Fruit fly (Drosophila melanogaster) whole organism, wandering third instar larva: Measurements from ENCODE around the gene Ire1.

Experiments
- CG32264 ChIP-seq: fragments of 200-800 bp; sonication (Bioruptor generic); optimal IDR thresholded peaks from 2 replicates; lab custom pipeline; 2016; ENCODE audit warnings: missing biosample characterization, missing genetic modification characterization
- Dif ChIP-seq: fragments of 200-275, 200-300 bp; sonication (Bioruptor generic); optimal IDR thresholded peaks from 2 replicates; lab custom pipeline; 2018; ENCODE audit warnings: missing biosample characterization, missing genetic modification characterization; ENCODE audit not compliant: partially characterized antibody
- Hr78 ChIP-seq: fragments of >200 bp; optimal IDR thresholded peaks from 2 replicates; lab custom pipeline; 2017; ENCODE audit warnings: missing biosample characterization, missing genetic modification characterization
- N ChIP-seq: fragments of >200 bp; optimal IDR thresholded peaks from 2 replicates; lab custom pipeline; 2018; ENCODE audit warnings: missing biosample characterization, missing external identifiers, missing genetic modification characterization
- br ChIP-seq: fragments of 200-800 bp; sonication (Bioruptor generic); optimal IDR thresholded peaks from 2 replicates; lab custom pipeline; 2016; ENCODE audit warnings: missing biosample characterization, missing genetic modification characterization
- foxo ChIP-seq, 2 experiments: fragments of 200-800 bp; sonication (Bioruptor generic); optimal IDR thresholded peaks; 2 replicates in 1 of 2; 3 replicates in 1 of 2; lab custom pipeline; 2016 to 2017; ENCODE audit warnings: missing biosample characterization in 2 of 2, missing genetic modification characterization in 2 of 2
- h ChIP-seq: fragments of 200-800 bp; sonication (Bioruptor generic); optimal IDR thresholded peaks from 3 replicates; lab custom pipeline; 2016; ENCODE audit warnings: missing biosample characterization, mild to moderate bottlenecking, missing genetic modification characterization
- pan ChIP-seq: fragments of >200 bp; optimal IDR thresholded peaks from 2 replicates; lab custom pipeline; 2017
- usp ChIP-seq: fragments of >200 bp; optimal IDR thresholded peaks from 2 replicates; lab custom pipeline; 2017; ENCODE audit warnings: missing biosample characterization, missing genetic modification characterization

DNA sequence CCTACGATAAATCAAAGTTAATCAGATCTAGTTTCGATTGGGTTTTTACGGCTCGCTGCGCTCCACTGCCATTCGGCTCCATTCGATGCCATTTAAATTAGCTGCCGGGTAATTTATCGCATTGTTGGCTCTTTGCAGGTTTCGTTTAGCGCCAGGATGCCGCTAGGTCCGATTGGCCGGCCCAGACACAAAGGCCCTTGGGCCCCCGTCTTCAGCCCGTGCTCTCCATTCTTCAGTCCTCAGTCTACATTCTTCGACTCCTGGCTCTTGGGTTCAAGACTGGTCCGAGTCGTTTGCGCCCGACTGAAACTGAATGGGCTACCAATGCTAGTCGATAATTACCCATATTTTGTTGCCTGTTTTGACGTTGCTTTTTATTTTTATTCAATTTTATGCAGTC, 47.9 kb downstream of the Ire1 start:
- no peak for TF ChIP-seq br
- TF ChIP-seq pan (lab: Kevin White, UChicago) = no peak
- TF ChIP-seq foxo (GFP tag; optimal IDR thresholded peaks at IDR 0.05; lab: Kevin White, UChicago) = no peak
- no peak for TF ChIP-seq h (GFP tag; lab: Kevin White, UChicago)
- no peak for TF ChIP-seq CG32264 (GFP tag; lab: Kevin White, UChicago)
- no peak for TF ChIP-seq Hr78 (GFP tag; lab: Kevin White, UChicago)
- TF ChIP-seq N (GFP tag; lab: Kevin White, UChicago) = no peak
- TF ChIP-seq Dif (GFP tag; lab: Kevin White, UChicago) = no peak
- no peak for TF ChIP-seq usp
